Worm (Caenorhabditis elegans) whole organism, L3 larva: ENCODE results near the gene K07F5.6.

Experiments
- ama-1 ChIP-seq: fragments of 150-350 bp; optimal IDR thresholded peaks from 2 replicates; lab custom pipeline; 2018
- elt-1 ChIP-seq: fragments of 150-350 bp; optimal IDR thresholded peaks from 2 replicates; lab custom pipeline; 2014; ENCODE audit warnings: missing biosample characterization, missing genetic modification characterization
- elt-3 ChIP-seq, 3 experiments: fragments of 150-350 bp in 1 of 3; sonication (generic microtip) in 2 of 3; optimal IDR thresholded peaks; 2 replicates in 2 of 3; 4 replicates in 1 of 3; lab custom pipeline; 2014 to 2017; ENCODE audit warnings: missing biosample characterization in 3 of 3, missing genetic modification characterization in 3 of 3
- fos-1 ChIP-seq: fragments of 150-350 bp; optimal IDR thresholded peaks from 2 replicates; lab custom pipeline; 2014; ENCODE audit warnings: missing biosample characterization, missing genetic modification characterization
- lin-39 ChIP-seq: fragments of 150-350 bp; optimal IDR thresholded peaks from 2 replicates; lab custom pipeline; 2018; ENCODE audit warnings: missing biosample characterization, missing genetic modification reagents, missing genetic modification characterization
- nfya-1 ChIP-seq: sonication (generic microtip); optimal IDR thresholded peaks from 2 replicates; lab custom pipeline; 2017; ENCODE audit warnings: missing genetic modification characterization, mild to moderate bottlenecking, missing compliant biosample characterization, antibody characterized with exemption, moderate library complexity; ENCODE audit not compliant: insufficient read depth
- nhr-11 ChIP-seq: fragments of 150-350 bp; optimal IDR thresholded peaks from 2 replicates; lab custom pipeline; 2014; ENCODE audit warnings: missing biosample characterization, missing genetic modification characterization
- nhr-25 ChIP-seq: sonication (generic microtip); optimal IDR thresholded peaks from 2 replicates; lab custom pipeline; 2017; ENCODE audit warnings: missing biosample characterization, missing genetic modification characterization
- nhr-77 ChIP-seq: fragments of 150-350 bp; optimal IDR thresholded peaks from 2 replicates; lab custom pipeline; 2014; ENCODE audit warnings: missing biosample characterization, missing genetic modification characterization
- pqm-1 ChIP-seq: fragments of 150-350 bp; optimal IDR thresholded peaks from 2 replicates; lab custom pipeline; 2017; ENCODE audit warnings: missing biosample characterization, missing genetic modification characterization, inconsistent platforms
- skn-1 ChIP-seq: fragments of 150-350 bp; optimal IDR thresholded peaks from 2 replicates; lab custom pipeline; 2014; ENCODE audit warnings: missing biosample characterization, missing genetic modification characterization
- zag-1 ChIP-seq: fragments of 150-350 bp; optimal IDR thresholded peaks from 2 replicates; lab custom pipeline; 2014; ENCODE audit warnings: missing biosample characterization, missing genetic modification characterization
- ztf-11 ChIP-seq: fragments of 150-350 bp; optimal IDR thresholded peaks from 2 replicates; lab custom pipeline; 2014; ENCODE audit warnings: missing biosample characterization, missing genetic modification characterization

ce11 chrIV:9855712-9856111 lies 9.2 kb upstream of the K07F5.6 start, which contains the start of gene K07F5.12:
- no peak for TF ChIP-seq elt-1 (tag; lab: Kevin White, UChicago)
- TF ChIP-seq lin-39 (tag; lab: Kevin White, UChicago): no peak
- TF ChIP-seq elt-3 (tag; optimal IDR thresholded peaks at IDR 0.05; lab: Kevin White, UChicago): no peak
- TF ChIP-seq pqm-1: no peak
- TF ChIP-seq ztf-11 (tag; lab: Kevin White, UChicago): no peak
- TF ChIP-seq nhr-11: no peak
- no peak for TF ChIP-seq ama-1 (lab: Kevin White, UChicago)
- TF ChIP-seq nhr-77 (tag; lab: Kevin White, UChicago): no peak
- TF ChIP-seq zag-1 (tag; lab: Kevin White, UChicago): no peak
- TF ChIP-seq skn-1 (tag; lab: Kevin White, UChicago): no peak
- no peak for TF ChIP-seq nhr-25 (tag; lab: Kevin White, UChicago)
- no peak for TF ChIP-seq nfya-1 (tag; lab: Kevin White, UChicago)
- TF ChIP-seq fos-1: no peak
